Worm (Caenorhabditis elegans) whole organism, midembryonic: ENCODE results near the gene nhr-53.

ENCODE experiments used
- T22C8.4 ChIP-seq: fragments of 200-800 bp; sonication (Bioruptor generic); IDR thresholded peaks from 2 replicates; pipeline ENCODE4 v1.3.6; 2022; ENCODE audit warnings: missing genetic modification characterization, missing compliant biosample characterization
- cog-1 ChIP-seq: sonication (generic microtip); optimal IDR thresholded peaks from 2 replicates; lab custom pipeline; 2016; ENCODE audit warnings: missing genetic modification characterization, missing compliant biosample characterization
- flt-1 ChIP-seq: fragments of 200-800 bp; sonication (Bioruptor generic); IDR thresholded peaks from 2 replicates; pipeline ENCODE4 v1.3.6; 2022; ENCODE audit warnings: missing genetic modification characterization, missing compliant biosample characterization
- klf-2 ChIP-seq: fragments of 200-800 bp; sonication (Bioruptor generic); conservative IDR thresholded peaks from 2 replicates; pipeline ENCODE4 v1.3.6; 2022; ENCODE audit warnings: missing genetic modification reagents, missing genetic modification characterization, missing compliant biosample characterization
- med-1 ChIP-seq: sonication (generic microtip); optimal IDR thresholded peaks from 2 replicates; lab custom pipeline; 2017; ENCODE audit warnings: missing genetic modification characterization, mild to moderate bottlenecking, missing compliant biosample characterization, antibody characterized with exemption, missing genetic modification reagents; ENCODE audit not compliant: insufficient read depth
- ref-1 ChIP-seq: fragments of 200-800 bp; sonication (Bioruptor generic); conservative IDR thresholded peaks from 2 replicates; pipeline ENCODE4 v1.3.6; 2022; ENCODE audit warnings: missing genetic modification reagents, missing genetic modification characterization, missing compliant biosample characterization
- tab-1 ChIP-seq: fragments of 200-800 bp; sonication (Bioruptor generic); IDR thresholded peaks from 2 replicates; pipeline ENCODE4 v1.3.6; 2022; ENCODE audit warnings: missing genetic modification characterization, missing compliant biosample characterization
- ztf-23 ChIP-seq: fragments of 200-800 bp; sonication (Bioruptor generic); IDR thresholded peaks from 2 replicates; pipeline ENCODE4 v1.3.6; 2022; ENCODE audit warnings: missing genetic modification reagents, missing genetic modification characterization, missing compliant biosample characterization
- ztf-29 ChIP-seq: fragments of 200-800 bp; sonication (Bioruptor generic); IDR thresholded peaks from 2 replicates; pipeline ENCODE4 v1.3.6; 2022; ENCODE audit warnings: missing genetic modification reagents, missing genetic modification characterization, missing compliant biosample characterization

Gene nhr-53

DNA sequence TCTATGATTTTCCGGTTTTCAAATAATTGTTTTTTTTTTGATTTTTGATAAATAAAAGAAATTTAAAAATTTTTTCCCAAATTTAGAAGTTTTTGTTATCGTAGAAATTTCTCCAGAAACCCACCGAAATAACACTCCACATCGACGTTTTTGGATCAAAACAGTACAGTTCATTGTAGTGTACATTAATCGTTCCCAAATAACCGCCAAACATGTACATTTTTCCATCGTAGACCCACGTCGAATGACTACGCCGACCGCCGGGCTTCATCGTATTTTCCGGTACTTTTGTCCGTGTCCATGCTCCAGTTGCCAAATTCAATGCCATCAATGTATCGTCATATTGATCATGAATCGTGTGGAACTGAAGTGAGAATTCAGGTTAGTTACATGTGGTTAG, 48.0 kb downstream of the nhr-53 start, which contains the start of gene F53E4.2:
Gene F53E4.2 (plus strand): TSS at position 301 of the 400 bp plus-strand sequence.
- TF ChIP-seq T22C8.4 (GFP tag; lab: Robert Waterston, UW), result no peak
- TF ChIP-seq ztf-23, result no peak
- TF ChIP-seq flt-1 (GFP tag; lab: Robert Waterston, UW), result no peak
- no peak for TF ChIP-seq ref-1 (GFP tag; lab: Robert Waterston, UW)
- TF ChIP-seq med-1, result no peak
- TF ChIP-seq cog-1 (tag; lab: Kevin White, UChicago), result no peak
- TF ChIP-seq ztf-29 (GFP tag; lab: Robert Waterston, UW), result no peak
- no peak for TF ChIP-seq tab-1
- TF ChIP-seq klf-2 (GFP tag; lab: Robert Waterston, UW), result no peak

DNA sequence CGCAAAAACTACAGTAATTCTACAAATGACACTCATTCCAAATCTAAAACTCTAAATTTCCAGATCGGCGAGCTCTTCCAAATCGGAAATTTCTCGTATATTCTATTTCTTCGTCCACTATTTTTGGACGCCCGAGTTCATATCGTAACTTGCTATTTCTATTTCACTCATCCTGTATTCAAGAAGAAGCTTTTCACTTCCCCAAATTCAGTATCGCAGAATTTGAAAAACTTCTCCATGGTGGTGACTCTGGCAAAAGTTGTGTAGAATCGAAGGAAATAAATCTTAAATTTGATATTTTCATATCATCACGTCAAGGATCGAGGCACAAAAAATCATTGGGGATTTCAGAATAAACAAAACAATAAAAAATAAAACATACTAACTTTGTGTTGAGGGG, 50.0 kb downstream of the nhr-53 start:
- TF ChIP-seq ztf-23 (no peak), T22C8.4 (GFP tag; lab: Robert Waterston, UW) (no peak), klf-2 (GFP tag; lab: Robert Waterston, UW) (no peak), flt-1 (GFP tag; lab: Robert Waterston, UW) (no peak), ztf-29 (GFP tag; lab: Robert Waterston, UW) (no peak), med-1 (no peak), ref-1 (GFP tag; lab: Robert Waterston, UW) (no peak), tab-1 (no peak), cog-1 (tag; lab: Kevin White, UChicago) (no peak)
